Worm (Caenorhabditis elegans) whole organism, young adult: ENCODE measurements around the gene mec-14.

Experiments
- C06A6.2 ChIP-seq: fragments of 200-800 bp; sonication (Bioruptor generic); conservative IDR thresholded peaks from 2 replicates; pipeline ENCODE4 v1.3.6; 2022; ENCODE audit warnings: missing genetic modification characterization, missing compliant biosample characterization
- F22D6.2 ChIP-seq: sonication (generic microtip); optimal IDR thresholded peaks from 2 replicates; lab custom pipeline; 2016; ENCODE audit warnings: mild to moderate bottlenecking, missing genetic modification characterization, missing compliant biosample characterization
- F23B12.7 ChIP-seq: sonication (generic microtip); optimal IDR thresholded peaks from 2 replicates; lab custom pipeline; 2017; ENCODE audit warnings: missing genetic modification characterization, mild to moderate bottlenecking, missing compliant biosample characterization, antibody characterized with exemption, moderate library complexity; ENCODE audit not compliant: insufficient read depth
- F39B2.1 ChIP-seq: fragments of 200-800 bp; sonication (Bioruptor generic); IDR thresholded peaks from 2 replicates; pipeline ENCODE4 v1.3.6; 2022; ENCODE audit warnings: missing genetic modification reagents, missing genetic modification characterization, missing compliant biosample characterization
- F52B5.7 ChIP-seq: sonication (generic microtip); optimal IDR thresholded peaks from 2 replicates; lab custom pipeline; 2016; ENCODE audit warnings: mild to moderate bottlenecking, missing genetic modification characterization, missing compliant biosample characterization
- T07F8.4 ChIP-seq: sonication (generic microtip); optimal IDR thresholded peaks from 2 replicates; lab custom pipeline; 2016; ENCODE audit warnings: mild to moderate bottlenecking, missing genetic modification characterization, moderate library complexity, missing compliant biosample characterization
- Y67H2A.10 ChIP-seq: fragments of 200-800 bp; sonication (Bioruptor generic); conservative IDR thresholded peaks from 2 replicates; pipeline ENCODE4 v1.3.6; 2022; ENCODE audit warnings: missing genetic modification reagents, missing genetic modification characterization, missing compliant biosample characterization
- Y95B8A.8 ChIP-seq: fragments of 200-800 bp; sonication (Bioruptor generic); IDR thresholded peaks from 2 replicates; pipeline ENCODE4 v1.3.6; 2022; ENCODE audit warnings: missing genetic modification reagents, missing genetic modification characterization, missing compliant biosample characterization
- ZK185.1 ChIP-seq: sonication (generic microtip); optimal IDR thresholded peaks from 2 replicates; lab custom pipeline; 2016; ENCODE audit warnings: mild to moderate bottlenecking, missing genetic modification characterization, missing compliant biosample characterization; ENCODE audit not compliant: poor library complexity, severe bottlenecking
- atf-7 ChIP-seq: sonication (generic microtip); optimal IDR thresholded peaks from 2 replicates; lab custom pipeline; 2017; ENCODE audit warnings: mild to moderate bottlenecking, missing genetic modification characterization, missing compliant biosample characterization
- attf-3 ChIP-seq: fragments of 200-800 bp; sonication (Bioruptor generic); conservative IDR thresholded peaks from 2 replicates; pipeline ENCODE4 v1.3.6; 2022; ENCODE audit warnings: missing genetic modification reagents, missing genetic modification characterization, missing compliant biosample characterization
- cebp-1 ChIP-seq, 2 experiments: fragments of 200-800 bp in 1 of 2; sonication (Bioruptor generic) in 1 of 2; sonication (generic microtip) in 1 of 2; IDR thresholded peaks in 1 of 2; optimal IDR thresholded peaks in 1 of 2; 2 replicates each; pipeline versions ENCODE4 v1.3.6 to Lab custom; 2017 to 2022; ENCODE audit warnings: missing compliant biosample characterization in 2 of 2, missing genetic modification characterization in 2 of 2, mild to moderate bottlenecking in 1 of 2, missing genetic modification reagents in 1 of 2, moderate library complexity in 1 of 2
- ceh-58 ChIP-seq: fragments of 200-800 bp; sonication (Bioruptor generic); IDR thresholded peaks from 2 replicates; pipeline ENCODE4 v1.3.6; 2022; ENCODE audit warnings: missing genetic modification characterization, missing compliant biosample characterization
- ceh-79 ChIP-seq: sonication (generic microtip); optimal IDR thresholded peaks from 2 replicates; lab custom pipeline; 2017; ENCODE audit warnings: mild to moderate bottlenecking, missing genetic modification characterization, missing compliant biosample characterization
- die-1 ChIP-seq: sonication (generic microtip); optimal IDR thresholded peaks from 2 replicates; lab custom pipeline; 2016; ENCODE audit warnings: missing genotype, mild to moderate bottlenecking, missing genetic modification characterization, missing compliant biosample characterization
- dox-1 ChIP-seq: fragments of 200-800 bp; sonication (Bioruptor generic); IDR thresholded peaks from 2 replicates; pipeline ENCODE4 v1.3.6; 2022; ENCODE audit warnings: missing genetic modification reagents, missing genetic modification characterization, missing compliant biosample characterization
- ets-4 ChIP-seq: fragments of 200-800 bp; sonication (Bioruptor generic); optimal IDR thresholded peaks from 2 replicates; lab custom pipeline; 2018; ENCODE audit warnings: mild to moderate bottlenecking, missing genetic modification characterization, missing compliant biosample characterization
- fkh-3 ChIP-seq: sonication (generic microtip); optimal IDR thresholded peaks from 2 replicates; lab custom pipeline; 2016; ENCODE audit warnings: mild to moderate bottlenecking, missing genetic modification characterization, missing compliant biosample characterization
- gei-17 ChIP-seq: fragments of 200-800 bp; sonication (Bioruptor generic); optimal IDR thresholded peaks from 2 replicates; lab custom pipeline; 2018; ENCODE audit warnings: mild to moderate bottlenecking, missing genetic modification characterization, missing compliant biosample characterization
- lag-1 ChIP-seq: fragments of 200-800 bp; sonication (Bioruptor generic); IDR thresholded peaks from 2 replicates; pipeline ENCODE4 v1.3.6; 2022; ENCODE audit warnings: missing genetic modification reagents, missing genetic modification characterization, missing compliant biosample characterization
- lin-35 ChIP-seq, 3 experiments: fragments of 150-350 bp in 2 of 3; sonication (generic microtip) in 1 of 3; optimal IDR thresholded peaks; 2 replicates each; lab custom pipeline; 2014 to 2018; ENCODE audit warnings: missing biosample characterization in 3 of 3, missing genetic modification characterization in 3 of 3, missing genetic modification reagents in 3 of 3
- lin-40 ChIP-seq: sonication (generic microtip); optimal IDR thresholded peaks from 2 replicates; lab custom pipeline; 2016; ENCODE audit warnings: missing genetic modification characterization, mild to moderate bottlenecking, missing compliant biosample characterization, missing genotype, missing genetic modification reagents
- lsy-27 ChIP-seq: sonication (generic microtip); optimal IDR thresholded peaks from 2 replicates; lab custom pipeline; 2017; ENCODE audit warnings: missing genetic modification characterization, mild to moderate bottlenecking, missing compliant biosample characterization, antibody characterized with exemption, missing genotype, borderline replicate concordance; ENCODE audit not compliant: insufficient read depth
- madf-8 ChIP-seq: fragments of 200-800 bp; sonication (Bioruptor generic); conservative IDR thresholded peaks from 2 replicates; pipeline ENCODE4 v1.3.6; 2022; ENCODE audit warnings: missing genetic modification reagents, missing genetic modification characterization, missing compliant biosample characterization
- mel-28 ChIP-seq: sonication (generic microtip); optimal IDR thresholded peaks from 2 replicates; lab custom pipeline; 2016; ENCODE audit warnings: borderline replicate concordance, mild to moderate bottlenecking, missing genetic modification characterization, missing compliant biosample characterization
- nfyb-1 ChIP-seq: fragments of 200-800 bp; sonication (Bioruptor generic); IDR thresholded peaks from 2 replicates; pipeline ENCODE4 v1.3.6; 2022; ENCODE audit warnings: missing genetic modification reagents, missing genetic modification characterization, missing compliant biosample characterization
- nhr-80 ChIP-seq: sonication (generic microtip); optimal IDR thresholded peaks from 2 replicates; lab custom pipeline; 2016; ENCODE audit warnings: missing genetic modification characterization, missing compliant biosample characterization
- nhr-90 ChIP-seq: sonication (generic microtip); optimal IDR thresholded peaks from 2 replicates; lab custom pipeline; 2016; ENCODE audit warnings: missing genotype, mild to moderate bottlenecking, missing genetic modification characterization, missing compliant biosample characterization
- pha-4 ChIP-seq: fragments of 150-350 bp; sonication (generic microtip); optimal IDR thresholded peaks from 2 replicates; lab custom pipeline; 2014; ENCODE audit warnings: missing biosample characterization, missing genetic modification reagents, missing genetic modification characterization
- repo-1 ChIP-seq: sonication (generic microtip); optimal IDR thresholded peaks from 2 replicates; lab custom pipeline; 2017; ENCODE audit warnings: mild to moderate bottlenecking, missing genetic modification characterization, missing compliant biosample characterization
- snpc-3.4 ChIP-seq: sonication (generic microtip); optimal IDR thresholded peaks from 2 replicates; lab custom pipeline; 2017; ENCODE audit warnings: missing genetic modification characterization, mild to moderate bottlenecking, missing compliant biosample characterization, antibody characterized with exemption, moderate library complexity, missing genotype, missing genetic modification reagents
- snpc-4 ChIP-seq, 5 experiments: fragments of 150-350 bp in 1 of 5; sonication (generic microtip) in 4 of 5; optimal IDR thresholded peaks; 2 replicates each; lab custom pipeline; 2014 to 2018; ENCODE audit warnings: missing genetic modification characterization in 5 of 5, missing biosample characterization in 3 of 5, antibody characterized with exemption in 2 of 5, mild to moderate bottlenecking in 2 of 5, missing compliant biosample characterization in 2 of 5, missing genotype in 2 of 5, moderate library complexity in 2 of 5, missing genetic modification reagents in 1 of 5
- tbx-9 ChIP-seq: sonication (generic microtip); optimal IDR thresholded peaks from 2 replicates; lab custom pipeline; 2016; ENCODE audit warnings: borderline replicate concordance, missing genetic modification characterization, inconsistent platforms, missing compliant biosample characterization
- unc-62 ChIP-seq: fragments of 150-350 bp; optimal IDR thresholded peaks from 2 replicates; lab custom pipeline; 2014; ENCODE audit warnings: missing biosample characterization, missing genetic modification reagents, missing genetic modification characterization
- zfh-2 ChIP-seq: fragments of 200-800 bp; sonication (Bioruptor generic); conservative IDR thresholded peaks from 2 replicates; pipeline ENCODE4 v1.3.6; 2022; ENCODE audit warnings: missing genetic modification reagents, missing genetic modification characterization, missing compliant biosample characterization
- ztf-18 ChIP-seq: sonication (generic microtip); optimal IDR thresholded peaks from 2 replicates; lab custom pipeline; 2016; ENCODE audit warnings: missing genotype, mild to moderate bottlenecking, missing genetic modification characterization, missing compliant biosample characterization
- ztf-22 ChIP-seq: fragments of 200-800 bp; sonication (Bioruptor generic); optimal IDR thresholded peaks from 2 replicates; lab custom pipeline; 2018; ENCODE audit warnings: mild to moderate bottlenecking, missing genetic modification characterization, moderate library complexity, missing compliant biosample characterization
- ztf-25 ChIP-seq: fragments of 200-800 bp; sonication (Bioruptor generic); IDR thresholded peaks from 2 replicates; pipeline ENCODE4 v1.3.6; 2022; ENCODE audit warnings: missing genetic modification reagents, missing genetic modification characterization, missing compliant biosample characterization
- ztf-26 ChIP-seq: sonication (generic microtip); optimal IDR thresholded peaks from 2 replicates; lab custom pipeline; 2017; ENCODE audit warnings: missing genetic modification characterization, missing compliant biosample characterization
- ztf-6 ChIP-seq: fragments of 200-800 bp; sonication (Bioruptor generic); IDR thresholded peaks from 2 replicates; pipeline ENCODE4 v1.3.6; 2022; ENCODE audit warnings: missing genetic modification reagents, missing genetic modification characterization, missing compliant biosample characterization

mec-14 gene

DNA sequence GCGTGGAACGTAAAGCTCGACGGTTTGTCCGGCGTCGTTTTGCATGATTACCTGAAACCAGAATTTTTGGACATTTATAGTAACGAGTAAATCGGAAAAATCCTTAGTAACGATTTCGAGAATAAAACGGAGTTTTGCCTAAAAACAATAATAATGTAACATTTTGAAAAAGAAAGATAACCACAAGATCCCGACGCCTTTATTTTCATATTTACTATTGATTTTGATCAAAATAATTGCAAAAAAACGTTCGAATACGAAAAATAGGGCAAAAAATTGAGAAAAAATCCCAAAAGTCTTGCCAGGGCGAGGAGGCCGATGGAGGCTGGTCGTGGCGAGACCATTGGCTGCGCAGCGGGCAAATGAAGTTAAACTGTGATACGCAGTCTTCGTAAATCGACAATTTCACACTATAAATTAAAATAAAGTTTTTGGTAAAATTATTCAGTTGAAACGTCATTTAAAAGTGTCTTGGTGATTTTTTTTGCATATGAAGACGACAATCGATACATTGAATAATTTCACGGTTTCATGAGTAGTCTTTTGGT is 3.1 kb downstream of the mec-14 start, which contains the start of gene rps-21 (continued):
- TF ChIP-seq atf-7 (no peak), F22D6.2 (tag; lab: Kevin White, UChicago) (no peak), mel-28 (tag; lab: Kevin White, UChicago) (no peak), T07F8.4 (no peak), tbx-9 (tag; lab: Kevin White, UChicago) (no peak), madf-8 (GFP tag; lab: Robert Waterston, UW) (no peak), nhr-90 (tag; lab: Kevin White, UChicago) (no peak), fkh-3 (tag; lab: Kevin White, UChicago) (no peak), dox-1 (peak; percentile 49; the same call in 1 of the 2 replicates), F39B2.1 (GFP tag; lab: Robert Waterston, UW) (no peak), ztf-26 (tag; lab: Kevin White, UChicago) (no peak), ZK185.1 (tag; lab: Kevin White, UChicago) (no peak), snpc-3.4 (peak; percentile 47), ztf-18 (tag; lab: Kevin White, UChicago) (peak; percentile 53), F23B12.7 (tag; lab: Kevin White, UChicago) (peak; percentile 88), snpc-4 (GFP tag; optimal IDR thresholded peaks at IDR 0.05; lab: Kevin White, UChicago) (peak; percentile 18), snpc-4 (tag; optimal IDR thresholded peaks at IDR 0.05; lab: Kevin White, UChicago) (peak; percentile 23 to 56 (median 42)), gei-17 (GFP tag; lab: Kevin White, UChicago) (no peak), nfyb-1 (GFP tag; lab: Robert Waterston, UW) (peak; percentile 30; the same call in 1 of the 2 replicates), ceh-58 (no peak), unc-62 (GFP tag; lab: Kevin White, UChicago) (no peak), lin-40 (peak; percentile 49), attf-3 (GFP tag; lab: Robert Waterston, UW) (peak; percentile 34), ztf-22 (GFP tag; lab: Kevin White, UChicago) (no peak), lag-1 (GFP tag; lab: Robert Waterston, UW) (no peak), C06A6.2 (GFP tag; lab: Robert Waterston, UW) (no peak), pha-4 (no peak), zfh-2 (GFP tag; lab: Robert Waterston, UW) (no peak), ztf-25 (GFP tag; lab: Robert Waterston, UW) (no peak), ceh-79 (tag; lab: Kevin White, UChicago) (no peak), die-1 (tag; lab: Kevin White, UChicago) (no peak), ztf-6 (GFP tag; lab: Robert Waterston, UW) (no peak), lsy-27 (tag; lab: Kevin White, UChicago) (no peak), cebp-1 (GFP tag; IDR thresholded peaks at IDR 0.05; lab: Robert Waterston, UW) (0 out of 2 replicates have a peak, but pooled peaks have one; percentile 10), cebp-1 (tag; optimal IDR thresholded peaks at IDR 0.05; lab: Kevin White, UChicago) (peak; percentile 42), Y95B8A.8 (GFP tag; lab: Robert Waterston, UW) (peak; percentile 67; the same call in 1 of the 2 replicates), Y67H2A.10 (GFP tag; lab: Robert Waterston, UW) (no peak), repo-1 (tag; lab: Kevin White, UChicago) (no peak), ets-4 (GFP tag; lab: Kevin White, UChicago) (no peak), nhr-80 (peak; percentile 42), F52B5.7 (tag; lab: Kevin White, UChicago) (no peak), lin-35 (GFP tag; optimal IDR thresholded peaks at IDR 0.05; lab: Kevin White, UChicago) (peak in 1 of 3 experiments; percentile 74)
